Worm (Caenorhabditis elegans) whole organism, L1 larva: ENCODE results near the gene K12H6.2.
A peak's percentile ranks its signal among the peaks of the same experiment; 100 is the strongest.

Experiments
- Y116A8C.19 ChIP-seq: sonication (generic microtip); optimal IDR thresholded peaks from 2 replicates; lab custom pipeline; 2016; ENCODE audit warnings: missing compliant biosample characterization, missing genetic modification characterization, borderline replicate concordance
- aly-2 ChIP-seq: fragments of 150-350 bp; optimal IDR thresholded peaks from 2 replicates; lab custom pipeline; 2014; ENCODE audit warnings: missing biosample characterization, missing genetic modification characterization
- blmp-1 ChIP-seq: fragments of 150-350 bp; optimal IDR thresholded peaks from 2 replicates; lab custom pipeline; 2014; ENCODE audit warnings: missing biosample characterization, missing genetic modification characterization
- dpl-1 ChIP-seq, 3 experiments: fragments of 150-350 bp in 2 of 3; sonication (generic microtip) in 1 of 3; optimal IDR thresholded peaks; 2 replicates each; lab custom pipeline; 2014 to 2017; ENCODE audit warnings: missing biosample characterization in 3 of 3, missing genetic modification characterization in 3 of 3, missing genetic modification reagents in 3 of 3
- efl-1 ChIP-seq, 4 experiments: fragments of 150-350 bp; optimal IDR thresholded peaks in 3 of 4; peaks in 1 of 4; 1 replicate in 1 of 4; 2 replicates in 3 of 4; lab custom pipeline; 2014; ENCODE audit warnings: missing biosample characterization in 2 of 4, missing genetic modification characterization in 2 of 4, missing genetic modification reagents in 2 of 4
- egl-27 ChIP-seq, 2 experiments: fragments of 150-350 bp in 1 of 2; sonication (generic microtip); optimal IDR thresholded peaks; 3 replicates each; lab custom pipeline; 2017 to 2018; ENCODE audit warnings: missing biosample characterization in 2 of 2, missing genetic modification characterization in 2 of 2, missing genetic modification reagents in 2 of 2
- elt-2 ChIP-seq: sonication (generic microtip); optimal IDR thresholded peaks from 2 replicates; lab custom pipeline; 2016; ENCODE audit warnings: missing genetic modification characterization, mild to moderate bottlenecking, inconsistent platforms, missing compliant biosample characterization, missing genetic modification reagents
- fkh-8 ChIP-seq: sonication (generic microtip); optimal IDR thresholded peaks from 2 replicates; lab custom pipeline; 2016; ENCODE audit warnings: mild to moderate bottlenecking, missing genetic modification characterization, missing compliant biosample characterization
- hpl-2 ChIP-seq: fragments of 150-350 bp; optimal IDR thresholded peaks from 2 replicates; lab custom pipeline; 2014; ENCODE audit warnings: missing biosample characterization, missing genetic modification reagents, missing genetic modification characterization
- lin-35 ChIP-seq, 2 experiments: fragments of 150-350 bp; optimal IDR thresholded peaks; 2 replicates each; lab custom pipeline; 2014; ENCODE audit warnings: missing biosample characterization in 2 of 2, missing genetic modification characterization in 2 of 2, missing genetic modification reagents in 2 of 2
- lin-39 ChIP-seq: fragments of 150-350 bp; optimal IDR thresholded peaks from 2 replicates; lab custom pipeline; 2014; ENCODE audit warnings: missing biosample characterization, missing genetic modification reagents, missing genetic modification characterization
- lir-3 ChIP-seq: sonication (generic microtip); optimal IDR thresholded peaks from 2 replicates; lab custom pipeline; 2016; ENCODE audit warnings: mild to moderate bottlenecking, missing genetic modification characterization, moderate library complexity, missing compliant biosample characterization; ENCODE audit not compliant: poor library complexity
- mab-9 ChIP-seq: fragments of 200-800 bp; sonication (Bioruptor generic); IDR thresholded peaks from 2 replicates; pipeline ENCODE4 v1.3.6; 2022; ENCODE audit warnings: missing genetic modification reagents, missing genetic modification characterization, missing compliant biosample characterization
- mdl-1 ChIP-seq, 2 experiments: fragments of 150-350 bp; optimal IDR thresholded peaks; 2 replicates each; lab custom pipeline; 2014 to 2017; ENCODE audit warnings: missing biosample characterization in 2 of 2, missing genetic modification characterization in 2 of 2, inconsistent platforms in 1 of 2
- mef-2 ChIP-seq: fragments of 150-350 bp; optimal IDR thresholded peaks from 2 replicates; lab custom pipeline; 2014; ENCODE audit warnings: missing biosample characterization, missing genetic modification characterization
- nhr-11 ChIP-seq: fragments of 150-350 bp; optimal IDR thresholded peaks from 2 replicates; lab custom pipeline; 2014; ENCODE audit warnings: missing biosample characterization, missing genetic modification characterization
- nhr-12 ChIP-seq: sonication (generic microtip); optimal IDR thresholded peaks from 2 replicates; lab custom pipeline; 2017; ENCODE audit warnings: missing biosample characterization, missing genetic modification characterization
- nhr-19 ChIP-seq: fragments of 200-800 bp; sonication (Bioruptor generic); conservative IDR thresholded peaks from 2 replicates; pipeline ENCODE4 v1.3.6; 2022; ENCODE audit warnings: missing genetic modification characterization, missing compliant biosample characterization
- nhr-20 ChIP-seq: sonication (generic microtip); optimal IDR thresholded peaks from 2 replicates; lab custom pipeline; 2016; ENCODE audit warnings: mild to moderate bottlenecking, missing genetic modification characterization, missing compliant biosample characterization
- nhr-237 ChIP-seq: fragments of 150-350 bp; optimal IDR thresholded peaks from 2 replicates; lab custom pipeline; 2014; ENCODE audit warnings: missing biosample characterization, missing genetic modification characterization
- nhr-71 ChIP-seq: sonication (generic microtip); optimal IDR thresholded peaks from 2 replicates; lab custom pipeline; 2016; ENCODE audit warnings: mild to moderate bottlenecking, missing genetic modification characterization, moderate library complexity, missing compliant biosample characterization
- rnt-1 ChIP-seq: sonication (generic microtip); optimal IDR thresholded peaks from 2 replicates; lab custom pipeline; 2016; ENCODE audit warnings: mild to moderate bottlenecking, missing genetic modification characterization, moderate library complexity, missing compliant biosample characterization
- skn-1 ChIP-seq: fragments of 150-350 bp; optimal IDR thresholded peaks from 2 replicates; lab custom pipeline; 2014; ENCODE audit warnings: missing biosample characterization, missing genetic modification characterization
- snpc-4 ChIP-seq: fragments of 150-350 bp; optimal IDR thresholded peaks from 2 replicates; lab custom pipeline; 2014; ENCODE audit warnings: missing biosample characterization, missing genetic modification characterization
- sup-37 ChIP-seq: fragments of 200-800 bp; sonication (Bioruptor generic); optimal IDR thresholded peaks from 2 replicates; lab custom pipeline; 2018; ENCODE audit warnings: mild to moderate bottlenecking, missing genetic modification characterization, missing compliant biosample characterization
- swsn-7 ChIP-seq: sonication (generic microtip); optimal IDR thresholded peaks from 2 replicates; lab custom pipeline; 2016; ENCODE audit warnings: missing genetic modification characterization, missing compliant biosample characterization
- unc-130 ChIP-seq: fragments of 150-350 bp; optimal IDR thresholded peaks from 2 replicates; lab custom pipeline; 2017; ENCODE audit warnings: missing biosample characterization, missing genetic modification characterization, inconsistent platforms
- unc-98 ChIP-seq: fragments of 200-800 bp; sonication (Bioruptor generic); IDR thresholded peaks from 2 replicates; pipeline ENCODE4 v1.3.6; 2022; ENCODE audit warnings: missing genetic modification characterization, missing compliant biosample characterization
- ztf-11 ChIP-seq, 2 experiments: sonication (generic microtip); optimal IDR thresholded peaks; 2 replicates each; lab custom pipeline; 2016 to 2017; ENCODE audit warnings: missing genetic modification characterization in 2 of 2, missing biosample characterization in 1 of 2, missing compliant biosample characterization in 1 of 2

The K12H6.2 gene

DNA sequence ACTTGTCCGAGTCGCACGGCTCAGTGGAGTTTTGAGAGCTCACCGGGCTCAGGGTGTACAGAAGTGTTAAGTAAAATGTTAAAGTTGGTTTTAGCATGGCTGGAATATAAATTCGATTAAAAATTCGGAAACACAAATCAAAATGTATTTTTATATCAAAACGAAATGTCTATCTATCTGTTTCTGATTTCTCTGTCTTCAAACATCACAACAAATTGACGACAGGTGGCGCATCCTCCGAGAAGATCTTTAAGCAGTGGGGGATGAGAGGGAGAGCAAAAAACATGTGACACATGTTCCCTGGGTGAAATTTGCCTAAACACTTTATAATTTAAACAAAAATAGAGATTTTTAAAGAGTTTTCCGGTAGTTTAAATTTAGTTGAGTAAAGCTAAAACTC lies 46.3 kb downstream of the K12H6.2 start, which contains the start of gene F08D12.7:
Gene F08D12.7, minus strand, starts transcription at position 101 of the 400 bp plus-strand sequence.
- TF ChIP-seq elt-2 (tag; lab: Kevin White, UChicago), result no peak
- TF ChIP-seq nhr-12, result no peak
- TF ChIP-seq sup-37, result no peak
- TF ChIP-seq unc-130 (tag; lab: Kevin White, UChicago), result no peak
- TF ChIP-seq swsn-7, result no peak
- peak; percentile 8 for TF ChIP-seq rnt-1 (tag; lab: Kevin White, UChicago)

ce11 chrII:2766331-2766730 lies 49.0 kb downstream of the K12H6.2 start, which contains the start of gene F08D12.15:
TSS of gene F08D12.15 (plus strand) at chrII:2766631.
- no peak for TF ChIP-seq efl-1 (optimal IDR thresholded peaks at IDR 0.05; lab: Kevin White, UChicago)
- no peak for TF ChIP-seq efl-1 (GFP tag; optimal IDR thresholded peaks at IDR 0.05 in 1 of 2; lab: Kevin White, UChicago)
- no peak for TF ChIP-seq lin-35 (GFP tag; optimal IDR thresholded peaks at IDR 0.05; lab: Kevin White, UChicago)
- TF ChIP-seq nhr-71 (tag; lab: Kevin White, UChicago), result no peak
- TF ChIP-seq ztf-11 (tag; optimal IDR thresholded peaks at IDR 0.05; lab: Kevin White, UChicago), result no peak
- no peak for TF ChIP-seq mef-2 (tag; lab: Kevin White, UChicago)
- TF ChIP-seq mdl-1 (tag; optimal IDR thresholded peaks at IDR 0.05; lab: Kevin White, UChicago), result no peak
- TF ChIP-seq nhr-12, result no peak
- no peak for TF ChIP-seq blmp-1 (tag; lab: Kevin White, UChicago)

- TF ChIP-seq skn-1, result no peak
- TF ChIP-seq dpl-1 (GFP tag; optimal IDR thresholded peaks at IDR 0.05; lab: Kevin White, UChicago), result no peak
- no peak for TF ChIP-seq nhr-19 (GFP tag; lab: Robert Waterston, UW)
- TF ChIP-seq sup-37, result no peak
- no peak for TF ChIP-seq fkh-8 (tag; lab: Kevin White, UChicago)
- TF ChIP-seq nhr-11 (tag; lab: Kevin White, UChicago), result no peak
- TF ChIP-seq nhr-237 (tag; lab: Kevin White, UChicago), result no peak
- no peak for TF ChIP-seq nhr-12
- TF ChIP-seq lin-39, result no peak
- no peak for TF ChIP-seq mab-9
- no peak for TF ChIP-seq egl-27 (tag; optimal IDR thresholded peaks at IDR 0.05; lab: Kevin White, UChicago)
- no peak for TF ChIP-seq nhr-20 (tag; lab: Kevin White, UChicago)
- no peak for TF ChIP-seq unc-98 (GFP tag; lab: Robert Waterston, UW)
- TF ChIP-seq lir-3 (tag; lab: Kevin White, UChicago), result no peak
- no peak for TF ChIP-seq aly-2 (tag; lab: Kevin White, UChicago)
- no peak for TF ChIP-seq snpc-4 (tag; lab: Kevin White, UChicago)
- no peak for TF ChIP-seq hpl-2 (GFP tag; lab: Kevin White, UChicago)
- no peak for TF ChIP-seq Y116A8C.19 (tag; lab: Kevin White, UChicago)
Observed at ce11 chrII:2764664-2765063, 50.7 kb downstream of the K12H6.2 start, which contains the start of gene fbxb-108. TSS of gene fbxb-108 (plus strand) at chrII:2764964.
